Worm (Caenorhabditis elegans): ENCODE results near the gene M02B1.4.

Gene M02B1.4

ce11 chrIV:12785988-12786387 is 39.1 kb downstream of the M02B1.4 start (continued):
- peak; percentile 66; the same call in 1 of the 2 replicates for TF ChIP-seq B0336.3 (GFP tag; IDR thresholded peaks at IDR 0.05)

- no peak for TF ChIP-seq ztf-26 (tag; optimal IDR thresholded peaks at IDR 0.05)
- no peak for TF ChIP-seq rpc-1 (optimal IDR thresholded peaks at IDR 0.05)
- no peak for TF ChIP-seq rpc-1 (tag; optimal IDR thresholded peaks at IDR 0.05)
- TF ChIP-seq nhr-120 (GFP tag; IDR thresholded peaks at IDR 0.05): no peak
- no peak for TF ChIP-seq dox-1 (GFP tag; IDR thresholded peaks at IDR 0.05)
- no peak for TF ChIP-seq ama-1 (optimal IDR thresholded peaks at IDR 0.05)
- no peak for TF ChIP-seq ama-1 (GFP tag; optimal IDR thresholded peaks at IDR 0.05)
- no peak for TF ChIP-seq hmg-20 (GFP tag; IDR thresholded peaks at IDR 0.05)
- TF ChIP-seq snpc-3.4 (tag; optimal IDR thresholded peaks at IDR 0.05): no peak
- no peak for TF ChIP-seq nhr-80 (tag; optimal IDR thresholded peaks at IDR 0.05)
These were observed 41.9 kb downstream of the M02B1.4 start for ce11 chrIV:12783165-12783564.

DNA sequence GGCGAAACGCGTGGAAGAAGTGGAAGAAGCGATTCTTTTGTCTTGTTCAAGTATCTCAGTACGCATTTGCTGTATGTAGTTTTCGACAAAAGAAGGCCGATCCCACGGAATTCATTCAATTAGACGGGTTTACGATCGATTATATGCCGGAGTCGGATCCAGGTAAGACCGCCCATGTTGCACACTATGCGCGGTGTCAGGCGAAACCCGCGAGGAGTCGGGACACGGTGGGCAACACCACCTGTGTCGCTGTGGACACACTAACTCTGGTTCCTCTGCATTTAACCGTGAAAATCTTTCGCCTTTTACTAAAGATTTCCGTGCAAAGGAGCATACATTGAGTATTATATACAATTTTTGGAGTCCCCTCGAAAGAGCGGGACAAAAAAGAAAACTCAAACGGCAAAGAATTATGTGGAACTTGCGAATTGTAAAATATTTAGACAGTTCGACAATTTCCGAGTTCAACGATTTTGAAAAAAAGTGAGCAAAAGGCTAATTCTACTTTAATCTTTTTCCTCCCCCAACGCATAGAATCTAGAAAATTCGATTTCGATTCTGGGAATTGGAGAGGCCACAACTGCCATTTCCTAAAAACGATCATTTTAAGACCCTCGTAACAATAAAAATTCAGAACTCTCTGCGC is 43.2 kb downstream of the M02B1.4 start:
- TF ChIP-seq madf-8 (GFP tag; conservative IDR thresholded peaks at IDR 0.05) (peak; percentile 40), him-1 (tag; optimal IDR thresholded peaks at IDR 0.05) (peak; percentile 81), C17E4.6 (GFP tag; IDR thresholded peaks at IDR 0.05) (peak; percentile 75; the same call in 1 of the 2 replicates), somi-1 (GFP tag; optimal IDR thresholded peaks at IDR 0.05) (no peak), Y95B8A.8 (GFP tag; IDR thresholded peaks at IDR 0.05) (peak; percentile 54; the same call in 1 of the 2 replicates), ceh-91 (GFP tag; IDR thresholded peaks at IDR 0.05) (peak; percentile 40; the same call in 1 of the 2 replicates), xnd-1 (tag; optimal IDR thresholded peaks at IDR 0.05) (peak; percentile 1), D2030.7 (GFP tag; IDR thresholded peaks at IDR 0.05) (peak; percentile 94), lin-54 (GFP tag; optimal IDR thresholded peaks at IDR 0.05) (peak; percentile 34), lsl-1 (GFP tag; optimal IDR thresholded peaks at IDR 0.05) (peak; percentile 65), nfyb-1 (GFP tag; IDR thresholded peaks at IDR 0.05) (peak; percentile 69; the same call in 1 of the 2 replicates), ceh-100 (GFP tag; IDR thresholded peaks at IDR 0.05) (peak; percentile 43), mcd-1 (GFP tag; IDR thresholded peaks at IDR 0.05) (peak; percentile 58), snpc-3.4 (tag; optimal IDR thresholded peaks at IDR 0.05) (peak; percentile 81), snpc-4 (GFP tag; optimal IDR thresholded peaks at IDR 0.05) (peak; percentile 91), snpc-4 (tag; optimal IDR thresholded peaks at IDR 0.05) (peak; percentile 91 to 98 (median 94)), efl-1 (GFP tag; optimal IDR thresholded peaks at IDR 0.05) (peak; percentile 11), madf-6 (GFP tag; IDR thresholded peaks at IDR 0.05) (peak; percentile 82), B0336.3 (GFP tag; IDR thresholded peaks at IDR 0.05) (0 out of 2 replicates have a peak, but pooled peaks have one; percentile 36), hmg-1.2 (GFP tag; IDR thresholded peaks at IDR 0.05) (peak; percentile 97), attf-6 (GFP tag; IDR thresholded peaks at IDR 0.05) (peak; percentile 95), Y67H2A.10 (GFP tag; conservative IDR thresholded peaks at IDR 0.05) (no peak), aptf-2 (GFP tag; conservative IDR thresholded peaks at IDR 0.05) (peak; percentile 69; the same call in 1 of the 2 replicates), hsf-1 (GFP tag; IDR thresholded peaks at IDR 0.05) (peak; percentile 56; the same call in 1 of the 2 replicates), Y79H2A.3 (GFP tag; conservative IDR thresholded peaks at IDR 0.05) (no peak), lir-1 (GFP tag; conservative IDR thresholded peaks at IDR 0.05) (no peak), pha-4 (tag; optimal IDR thresholded peaks at IDR 0.05) (no peak), attf-3 (GFP tag; conservative IDR thresholded peaks at IDR 0.05) (peak; percentile 52; the same call in 1 of the 2 replicates), F49E8.2 (tag; optimal IDR thresholded peaks at IDR 0.05; ENCODE audit: insufficient read depth) (peak; percentile 58), snpc-1.1 (tag; optimal IDR thresholded peaks at IDR 0.05; ENCODE audit: insufficient read depth) (peak; percentile 93), lin-26 (GFP tag; IDR thresholded peaks at IDR 0.05) (no peak; the same call in 1 of the 2 replicates), snpc-1.3 (tag; optimal IDR thresholded peaks at IDR 0.05; ENCODE audit: insufficient read depth) (peak; percentile 71), ceh-79 (tag; optimal IDR thresholded peaks at IDR 0.05) (no peak), tbp1 (GFP tag; optimal IDR thresholded peaks at IDR 0.05) (peak; percentile 72), pbrm-1 (GFP tag; IDR thresholded peaks at IDR 0.05) (peak; percentile 97), F33H1.4 (GFP tag; IDR thresholded peaks at IDR 0.05) (peak; percentile 60)
